Fruit fly (Drosophila melanogaster) whole organism, pupa: ENCODE measurements around the gene CG6576.

ENCODE experiments used
- CG10348 ChIP-seq: fragments of 200-800 bp; sonication (Bioruptor generic); IDR thresholded peaks from 2 replicates; pipeline ENCODE4 v1.3.6; 2022; ENCODE audit warnings: missing biosample characterization, missing genetic modification characterization
- CG34367 ChIP-seq: fragments of 200-800 bp; sonication (Bioruptor generic); optimal IDR thresholded peaks from 2 replicates; lab custom pipeline; 2018; ENCODE audit warnings: missing biosample characterization, mild to moderate bottlenecking, missing genetic modification characterization
- CG4496 ChIP-seq: fragments of 200-800 bp; sonication (Bioruptor generic); IDR thresholded peaks from 3 replicates; pipeline ENCODE4 v1.3.6; 2022; ENCODE audit warnings: missing biosample characterization, missing genetic modification characterization

DNA sequence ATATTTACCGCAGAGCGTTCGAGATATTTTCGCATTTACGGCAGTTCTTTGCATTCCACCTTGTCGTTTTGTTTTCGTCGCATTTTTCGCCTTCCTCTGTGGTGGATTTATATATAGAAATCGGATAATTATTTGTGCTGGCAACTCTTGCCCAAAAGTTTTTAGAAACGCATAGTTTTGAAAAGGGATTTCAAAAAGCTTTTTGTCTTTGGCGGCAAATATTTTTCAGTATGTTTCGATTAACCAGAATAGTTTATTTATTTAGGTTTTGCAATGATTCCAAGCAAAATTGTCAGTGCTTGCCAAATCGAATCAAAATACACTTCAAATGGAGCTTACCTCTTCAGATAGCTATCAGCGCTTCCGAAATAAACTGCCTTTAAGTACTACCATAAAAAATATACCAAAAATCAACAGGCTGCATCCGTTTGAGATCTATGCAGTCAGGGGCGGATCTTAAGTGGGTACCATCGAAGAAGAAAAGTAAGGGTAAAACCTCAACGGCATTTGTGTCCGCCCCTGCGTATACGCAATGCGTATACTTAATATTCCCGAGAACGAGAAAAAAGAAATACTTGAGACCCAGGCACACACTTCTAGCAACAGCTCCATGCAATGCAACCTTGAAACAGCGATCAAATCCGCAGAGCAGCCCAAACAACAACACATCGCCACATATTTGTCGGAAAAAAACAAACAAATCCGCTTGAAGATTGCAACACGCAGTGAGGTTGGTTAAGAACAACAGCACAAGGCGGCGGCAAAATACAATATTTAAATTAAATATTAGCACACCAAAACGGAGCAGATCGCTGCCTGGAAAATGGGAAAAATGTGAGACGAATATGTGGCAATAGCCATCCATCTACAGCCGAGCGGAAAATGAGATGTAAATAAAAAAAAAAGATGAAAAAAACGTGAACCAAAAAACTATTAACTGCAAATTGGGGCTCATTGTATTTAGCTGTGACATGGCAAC lies 5.8 kb upstream of the CG6576 start, which contains the start of gene CG13306:
- no peak for TF ChIP-seq CG4496 (GFP tag; lab: Robert Waterston, UW)
- no peak for TF ChIP-seq CG10348
- TF ChIP-seq CG34367 (tag; lab: Kevin White, UChicago) = no peak
